Worm (Caenorhabditis elegans) whole organism, dauer: ENCODE measurements around the gene Y69H2.15.

Source experiments
- unc-62 ChIP-seq: sonication (generic microtip); optimal IDR thresholded peaks from 2 replicates; lab custom pipeline; 2017; ENCODE audit warnings: missing biosample characterization, missing genetic modification reagents, missing genetic modification characterization

Y69H2.15 gene

DNA sequence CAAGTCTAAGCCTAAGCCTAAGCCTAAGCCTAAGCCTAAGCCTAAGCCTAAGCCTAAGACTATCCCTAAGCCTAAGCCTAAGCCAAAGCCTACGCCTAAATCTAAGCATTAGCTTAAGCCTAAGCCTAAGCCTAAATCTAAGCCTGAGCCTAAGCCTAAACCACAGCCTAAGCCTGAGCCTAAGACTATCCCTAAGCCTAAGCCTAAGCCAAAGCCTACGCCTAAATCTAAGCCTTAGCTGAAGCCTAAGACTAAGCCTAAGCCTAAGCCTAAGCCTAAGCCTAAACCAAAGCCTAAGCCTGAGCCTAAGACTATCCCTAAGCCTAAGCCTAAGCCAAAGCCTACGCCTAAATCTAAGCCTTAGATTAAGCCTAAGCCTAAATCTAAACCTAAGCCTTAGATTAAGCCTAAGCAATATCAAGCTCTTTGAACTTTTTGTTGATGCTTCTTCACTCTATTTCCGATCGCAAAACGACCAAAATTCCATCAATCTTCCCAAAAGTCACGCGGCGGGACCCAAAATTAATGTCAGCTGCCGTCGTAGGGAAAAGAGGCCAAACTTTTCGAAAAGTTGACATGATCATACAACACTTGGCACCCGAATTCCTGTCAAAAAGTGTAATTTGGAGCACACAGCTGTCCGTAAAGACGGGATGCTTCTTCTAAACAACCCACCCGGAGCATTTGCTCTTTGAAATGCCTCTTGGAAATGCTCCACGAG is 45.1 kb downstream of the Y69H2.15 start:
- TF ChIP-seq unc-62 (GFP tag; lab: Kevin White, UChicago) = no peak

DNA sequence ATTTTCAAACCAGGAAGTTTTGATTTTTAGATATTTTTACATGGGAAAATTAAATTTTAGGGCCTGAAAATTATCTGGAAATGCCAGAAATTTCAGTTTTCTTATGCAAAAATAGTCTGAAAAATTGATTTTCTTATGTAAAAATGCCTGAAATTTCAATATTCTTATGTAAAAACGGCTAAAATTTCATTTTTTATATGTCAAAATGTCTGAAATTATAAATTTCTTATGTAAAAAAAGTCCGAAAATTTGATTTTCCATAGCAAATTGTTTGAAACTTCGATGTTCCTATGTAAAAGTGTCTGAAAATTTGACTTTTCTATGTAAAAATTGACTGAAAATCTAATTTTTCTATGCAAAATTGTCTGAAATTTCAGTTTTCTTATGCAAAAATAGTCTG is 47.0 kb downstream of the Y69H2.15 start, which contains the start of gene Y51A2D.13:
Y51A2D.13 (minus strand) TSS at position 101 of the 400 bp plus-strand sequence.
- no peak for TF ChIP-seq unc-62 (GFP tag; lab: Kevin White, UChicago)

DNA sequence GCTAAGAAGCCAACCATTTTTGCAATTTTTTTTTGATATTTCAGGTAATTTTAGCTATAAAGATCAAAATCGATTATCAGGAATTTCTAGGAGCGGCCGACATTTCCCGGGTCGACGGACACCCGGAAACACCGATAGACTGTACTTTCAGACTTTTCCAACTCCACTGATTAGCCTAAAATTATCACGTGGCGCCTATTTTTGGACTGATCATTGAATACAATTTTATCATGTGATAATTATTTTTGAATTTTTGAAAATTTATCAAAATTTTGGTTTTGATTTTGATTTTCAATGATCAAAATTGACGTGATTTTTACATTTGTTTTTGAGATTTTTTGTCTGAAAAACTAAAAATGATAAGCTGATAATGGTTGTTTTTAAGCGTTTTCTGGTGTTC is 48.4 kb downstream of the Y69H2.15 start:
- TF ChIP-seq unc-62 (GFP tag; lab: Kevin White, UChicago) = no peak

DNA sequence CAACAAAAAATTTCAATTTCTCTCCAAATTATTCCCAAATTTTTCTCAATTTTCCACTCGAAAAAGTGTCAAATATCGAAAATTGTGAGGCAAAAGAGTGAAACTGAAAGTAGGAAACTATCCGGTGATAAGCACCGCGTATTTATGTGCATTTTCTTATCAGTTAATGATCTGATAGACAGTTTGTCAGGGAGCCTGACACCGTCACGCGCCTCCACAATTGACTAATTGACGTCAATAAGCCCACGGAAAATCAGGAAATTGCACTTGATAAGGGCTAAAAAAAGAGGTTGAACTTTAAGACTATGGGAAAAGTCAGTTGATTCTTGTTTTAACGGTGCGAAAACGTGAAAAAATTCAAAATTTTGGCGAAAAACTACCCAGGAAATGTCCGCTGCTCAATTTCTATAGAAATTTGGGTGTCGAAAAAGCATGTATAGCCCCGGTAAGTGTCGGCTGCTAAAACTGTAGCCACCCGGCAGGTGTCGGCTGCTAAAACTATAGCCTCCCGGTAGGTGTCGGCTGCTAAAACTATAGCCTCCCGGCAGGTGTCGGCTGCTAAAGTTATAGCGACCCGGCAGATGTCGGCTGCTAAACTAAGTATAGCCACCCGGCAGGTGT is 49.1 kb downstream of the Y69H2.15 start:
- no peak for TF ChIP-seq unc-62 (GFP tag; lab: Kevin White, UChicago)

DNA sequence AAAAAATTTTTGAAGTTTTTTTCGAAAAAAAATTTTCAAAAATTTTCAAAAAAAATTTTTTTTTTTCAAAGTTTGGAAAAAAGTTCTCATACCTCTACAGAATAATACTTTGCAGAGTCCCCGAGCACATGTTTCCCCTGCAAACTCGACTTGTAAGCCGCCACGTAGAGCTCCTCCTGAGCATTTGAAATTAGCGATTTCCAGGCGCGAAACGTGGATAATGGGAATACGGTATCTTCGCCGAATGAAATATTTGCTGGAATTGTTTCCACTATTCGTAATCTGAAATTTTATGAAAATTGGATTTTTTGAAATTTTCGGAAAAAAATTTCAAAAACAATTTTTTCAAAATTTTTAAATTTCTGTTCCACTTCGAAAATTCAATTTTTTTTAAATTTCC is 50.5 kb downstream of the Y69H2.15 start:
- no peak for TF ChIP-seq unc-62 (GFP tag; lab: Kevin White, UChicago)

DNA sequence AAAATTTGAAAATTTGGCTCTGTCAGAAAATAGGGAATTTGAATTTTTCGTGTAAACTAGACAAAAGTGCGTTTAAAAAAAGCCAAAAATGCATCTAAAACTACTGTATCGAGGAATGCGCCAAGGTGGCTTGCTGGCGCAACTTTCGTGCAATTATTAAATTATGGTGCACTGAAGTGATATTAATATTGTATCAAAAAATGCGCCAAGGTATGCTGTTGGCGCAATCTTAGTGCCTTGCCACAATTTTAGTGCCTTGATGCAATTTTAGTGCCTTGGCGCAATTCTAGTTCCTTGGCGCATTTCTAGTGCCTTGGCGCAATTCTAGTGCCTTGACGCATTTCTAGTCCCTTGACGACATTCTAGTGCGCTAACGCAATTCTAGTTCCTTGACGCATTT is 51.6 kb downstream of the Y69H2.15 start:
- TF ChIP-seq unc-62 (GFP tag; lab: Kevin White, UChicago) = no peak

DNA sequence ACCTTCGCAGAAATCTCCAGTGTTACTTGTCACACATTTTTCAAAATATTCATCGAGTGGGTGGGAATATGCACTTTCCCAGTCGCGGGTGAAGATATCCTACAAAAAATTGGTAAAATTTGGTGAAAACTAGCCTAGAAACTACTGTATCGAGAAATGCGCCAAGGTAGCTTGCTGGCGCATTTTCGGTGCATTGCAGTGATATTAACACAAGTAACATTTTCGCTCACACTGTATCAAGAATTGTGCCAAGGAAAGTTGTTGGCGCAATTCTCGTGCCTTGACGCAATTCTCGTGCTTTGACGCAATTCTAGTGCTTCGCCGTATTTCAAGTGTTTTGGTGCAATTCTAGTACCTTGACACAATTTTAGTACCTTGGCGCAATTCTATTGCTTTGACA is 53.5 kb downstream of the Y69H2.15 start:
- no peak for TF ChIP-seq unc-62 (GFP tag; lab: Kevin White, UChicago)
